Worm (Caenorhabditis elegans) whole organism, mixed stage, embryonic: ENCODE data around the gene ZK1236.1.

Experiments
- cnd-1 ChIP-seq: fragments of 200-800 bp; sonication (Bioruptor generic); optimal IDR thresholded peaks from 2 replicates; lab custom pipeline; 2018; ENCODE audit warnings: mild to moderate bottlenecking, missing genetic modification characterization, missing compliant biosample characterization
- elt-1 ChIP-seq: sonication (generic microtip); optimal IDR thresholded peaks from 2 replicates; lab custom pipeline; 2017; ENCODE audit warnings: missing genetic modification characterization, mild to moderate bottlenecking, missing compliant biosample characterization, antibody characterized with exemption, moderate library complexity, borderline replicate concordance; ENCODE audit not compliant: insufficient read depth
- ham-2 ChIP-seq: fragments of 200-800 bp; sonication (Bioruptor generic); optimal IDR thresholded peaks from 2 replicates; lab custom pipeline; 2018; ENCODE audit warnings: mild to moderate bottlenecking, missing genetic modification characterization, missing compliant biosample characterization
- hlh-1 ChIP-seq: fragments of 150-350 bp; optimal IDR thresholded peaks from 2 replicates; lab custom pipeline; 2014; ENCODE audit warnings: missing biosample characterization, missing genetic modification reagents, missing genetic modification characterization
- lsy-2 ChIP-seq: fragments of 150-350 bp; optimal IDR thresholded peaks from 2 replicates; lab custom pipeline; 2014; ENCODE audit warnings: missing biosample characterization, missing genetic modification characterization
- mls-2 ChIP-seq: sonication (generic microtip); optimal IDR thresholded peaks from 2 replicates; lab custom pipeline; 2016; ENCODE audit warnings: mild to moderate bottlenecking, missing genetic modification characterization, moderate library complexity, missing compliant biosample characterization
- nhr-28 ChIP-seq: fragments of 150-350 bp; optimal IDR thresholded peaks from 2 replicates; lab custom pipeline; 2014; ENCODE audit warnings: missing biosample characterization, missing genetic modification characterization
- snpc-4 ChIP-seq: fragments of 150-350 bp; optimal IDR thresholded peaks from 2 replicates; lab custom pipeline; 2014; ENCODE audit warnings: missing biosample characterization, missing genetic modification characterization
- sptf-1 ChIP-seq: sonication (generic microtip); optimal IDR thresholded peaks from 2 replicates; lab custom pipeline; 2017; ENCODE audit warnings: mild to moderate bottlenecking, missing genetic modification characterization, moderate library complexity, missing compliant biosample characterization
- unc-39 ChIP-seq: fragments of 150-350 bp; optimal IDR thresholded peaks from 2 replicates; lab custom pipeline; 2014; ENCODE audit warnings: missing biosample characterization, missing genetic modification characterization
- unc-62 ChIP-seq: fragments of 150-350 bp; optimal IDR thresholded peaks from 2 replicates; lab custom pipeline; 2014; ENCODE audit warnings: missing biosample characterization, missing genetic modification reagents, missing genetic modification characterization
- ztf-11 ChIP-seq: fragments of 150-350 bp; optimal IDR thresholded peaks from 2 replicates; lab custom pipeline; 2014; ENCODE audit warnings: missing biosample characterization, missing genetic modification characterization

DNA sequence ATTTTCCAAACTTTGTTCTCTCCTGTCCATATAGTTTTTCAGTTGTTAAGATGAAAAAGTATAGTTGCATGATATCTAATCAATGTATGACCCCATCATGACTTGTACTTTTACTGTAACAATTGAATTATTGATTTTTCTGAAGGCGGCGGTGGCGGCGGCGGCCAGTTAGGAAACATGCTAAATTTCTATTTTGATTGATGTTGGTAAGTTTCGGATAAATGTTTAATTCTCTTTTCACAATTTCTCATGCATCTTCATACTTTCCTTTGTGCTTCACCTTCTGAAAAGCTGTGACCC is 11.2 kb upstream of the ZK1236.1 start, which contains the start of gene sor-1:
- TF ChIP-seq lsy-2 (no peak), nhr-28 (tag; lab: Kevin White, UChicago) (no peak), unc-62 (GFP tag; lab: Kevin White, UChicago) (no peak), snpc-4 (tag; lab: Kevin White, UChicago) (no peak), unc-39 (tag; lab: Kevin White, UChicago) (no peak), ham-2 (GFP tag; lab: Kevin White, UChicago) (no peak), mls-2 (tag; lab: Kevin White, UChicago) (no peak), ztf-11 (tag; lab: Kevin White, UChicago) (no peak), cnd-1 (tag; lab: Kevin White, UChicago) (no peak), hlh-1 (no peak), sptf-1 (tag; lab: Kevin White, UChicago) (no peak), elt-1 (tag; lab: Kevin White, UChicago) (no peak)
